Worm (Caenorhabditis elegans): ENCODE measurements around the gene nit-1.

ce11 chrIII:3969133-3969532 lies 47.1 kb downstream of the nit-1 start:
- no peak for TF ChIP-seq skn-1 (tag; optimal IDR thresholded peaks at IDR 0.05)
- TF ChIP-seq lin-13 (GFP tag; optimal IDR thresholded peaks at IDR 0.05) = no peak
- TF ChIP-seq spr-1 (tag; optimal IDR thresholded peaks at IDR 0.05) = no peak
- no peak for TF ChIP-seq lin-39 (tag; optimal IDR thresholded peaks at IDR 0.05)
- TF ChIP-seq ces-1 (GFP tag; optimal IDR thresholded peaks at IDR 0.05) = no peak
- TF ChIP-seq lir-3 (tag; optimal IDR thresholded peaks at IDR 0.05) = no peak
- no peak for TF ChIP-seq unc-39 (tag; optimal IDR thresholded peaks at IDR 0.05)
- no peak for TF ChIP-seq ceh-32 (tag; optimal IDR thresholded peaks at IDR 0.05; ENCODE audit: poor library complexity)
- no peak for TF ChIP-seq dpl-1 (GFP tag; optimal IDR thresholded peaks at IDR 0.05)
- no peak for TF ChIP-seq hlh-11 (tag; optimal IDR thresholded peaks at IDR 0.05)
- no peak for TF ChIP-seq nhr-41 (GFP tag; IDR thresholded peaks at IDR 0.05)
- TF ChIP-seq F44E2.7 (GFP tag; IDR thresholded peaks at IDR 0.05) = no peak
- no peak for TF ChIP-seq nhr-48 (tag; optimal IDR thresholded peaks at IDR 0.05)
- no peak for TF ChIP-seq ZK337.2 (GFP tag; IDR thresholded peaks at IDR 0.05)
